Worm (Caenorhabditis elegans) whole organism, L4 larva: ENCODE data around the gene srh-102.
A peak's percentile ranks its signal among the peaks of the same experiment; 100 is the strongest.

Experiments
- D1046.2 ChIP-seq: fragments of 200-800 bp; sonication (Bioruptor generic); IDR thresholded peaks from 2 replicates; pipeline ENCODE4 v1.3.6; 2022; ENCODE audit warnings: missing genetic modification characterization, missing compliant biosample characterization
- F10B5.3 ChIP-seq: sonication (generic microtip); optimal IDR thresholded peaks from 2 replicates; lab custom pipeline; 2016; ENCODE audit warnings: mild to moderate bottlenecking, missing genetic modification characterization, missing compliant biosample characterization
- F26F4.8 ChIP-seq: fragments of 200-800 bp; sonication (Bioruptor generic); conservative IDR thresholded peaks from 2 replicates; pipeline ENCODE4 v1.3.6; 2022; ENCODE audit warnings: missing genetic modification characterization, missing compliant biosample characterization
- F37D6.2 ChIP-seq: sonication (generic microtip); optimal IDR thresholded peaks from 2 replicates; lab custom pipeline; 2016; ENCODE audit warnings: mild to moderate bottlenecking, missing genetic modification characterization, missing compliant biosample characterization
- T20F7.1 ChIP-seq: fragments of 200-800 bp; sonication (Bioruptor generic); optimal IDR thresholded peaks from 2 replicates; lab custom pipeline; 2018; ENCODE audit warnings: mild to moderate bottlenecking, missing genetic modification characterization, missing compliant biosample characterization
- T26A8.4 ChIP-seq: fragments of 200-800 bp; sonication (Bioruptor generic); IDR thresholded peaks from 2 replicates; pipeline ENCODE4 v1.3.6; 2022; ENCODE audit warnings: missing genetic modification characterization, missing compliant biosample characterization
- Y48G9A.11 ChIP-seq: fragments of 200-800 bp; sonication (Bioruptor generic); IDR thresholded peaks from 2 replicates; pipeline ENCODE4 v1.3.6; 2022; ENCODE audit warnings: missing genetic modification reagents, missing genetic modification characterization, missing compliant biosample characterization
- ZK337.2 ChIP-seq: fragments of 200-800 bp; sonication (Bioruptor generic); IDR thresholded peaks from 2 replicates; pipeline ENCODE4 v1.3.6; 2022; ENCODE audit warnings: missing genetic modification reagents, missing genetic modification characterization, missing compliant biosample characterization
- aha-1 ChIP-seq: fragments of 150-350 bp; peaks from one replicate; lab custom pipeline; 2014; ENCODE audit warnings: missing biosample characterization, missing genetic modification characterization
- ama-1 ChIP-seq: fragments of 150-350 bp; optimal IDR thresholded peaks from 2 replicates; lab custom pipeline; 2014; ENCODE audit warnings: inconsistent platforms, mixed read lengths
- arid-1 ChIP-seq: fragments of 200-800 bp; sonication (Bioruptor generic); conservative IDR thresholded peaks from 2 replicates; pipeline ENCODE4 v1.3.6; 2022; ENCODE audit warnings: missing genetic modification reagents, missing genetic modification characterization, missing compliant biosample characterization
- attf-4 ChIP-seq: sonication (generic microtip); optimal IDR thresholded peaks from 3 replicates; lab custom pipeline; 2017; ENCODE audit warnings: missing biosample characterization, missing genetic modification characterization
- ceh-44 ChIP-seq: fragments of 200-800 bp; sonication (Bioruptor generic); IDR thresholded peaks from 2 replicates; pipeline ENCODE4 v1.3.6; 2022; ENCODE audit warnings: missing genetic modification reagents, missing genetic modification characterization, missing compliant biosample characterization
- ceh-82 ChIP-seq: sonication (generic microtip); optimal IDR thresholded peaks from 2 replicates; lab custom pipeline; 2017; ENCODE audit warnings: missing biosample characterization, missing genetic modification characterization
- ctbp-1 ChIP-seq: fragments of 200-800 bp; sonication (Bioruptor generic); IDR thresholded peaks from 2 replicates; pipeline ENCODE4 v1.3.6; 2022; ENCODE audit warnings: missing genetic modification reagents, missing genetic modification characterization, missing compliant biosample characterization
- daf-16 ChIP-seq, 3 experiments: sonication (generic microtip); optimal IDR thresholded peaks; 2 replicates each; lab custom pipeline; 2016 to 2017; ENCODE audit warnings: missing genetic modification characterization in 3 of 3, missing genetic modification reagents in 3 of 3, mild to moderate bottlenecking in 2 of 3, missing compliant biosample characterization in 2 of 3, missing biosample characterization in 1 of 3, moderate library complexity in 1 of 3
- daf-8 ChIP-seq: fragments of 200-800 bp; sonication (Bioruptor generic); IDR thresholded peaks from 2 replicates; pipeline ENCODE4 v1.3.6; 2022; ENCODE audit warnings: missing genetic modification characterization, missing compliant biosample characterization
- dmd-8 ChIP-seq: fragments of 200-800 bp; sonication (Bioruptor generic); IDR thresholded peaks from 2 replicates; pipeline ENCODE4 v1.3.6; 2022; ENCODE audit warnings: missing genetic modification characterization, missing compliant biosample characterization
- egl-43 ChIP-seq: fragments of 200-800 bp; sonication (Bioruptor generic); IDR thresholded peaks from 2 replicates; pipeline ENCODE4 v1.3.6; 2022; ENCODE audit warnings: missing genetic modification reagents, missing genetic modification characterization, missing compliant biosample characterization
- fos-1 ChIP-seq: fragments of 150-350 bp; optimal IDR thresholded peaks from 2 replicates; lab custom pipeline; 2014; ENCODE audit warnings: missing biosample characterization, missing genetic modification characterization
- gei-8 ChIP-seq: fragments of 200-800 bp; sonication (Bioruptor generic); optimal IDR thresholded peaks from 2 replicates; lab custom pipeline; 2018; ENCODE audit warnings: mild to moderate bottlenecking, missing genetic modification characterization, missing compliant biosample characterization
- hlh-11 ChIP-seq: fragments of 200-800 bp; sonication (Bioruptor generic); optimal IDR thresholded peaks from 2 replicates; lab custom pipeline; 2018; ENCODE audit warnings: mild to moderate bottlenecking, missing genetic modification characterization, missing compliant biosample characterization
- hlh-30 ChIP-seq: sonication (generic microtip); optimal IDR thresholded peaks from 2 replicates; lab custom pipeline; 2017; ENCODE audit warnings: antibody characterized with exemption, mild to moderate bottlenecking, missing genetic modification characterization, missing compliant biosample characterization; ENCODE audit not compliant: insufficient read depth
- lim-7 ChIP-seq: fragments of 200-800 bp; sonication (Bioruptor generic); IDR thresholded peaks from 2 replicates; pipeline ENCODE4 v1.3.6; 2022; ENCODE audit warnings: missing genetic modification characterization, missing compliant biosample characterization
- lin-1 ChIP-seq: fragments of 200-800 bp; sonication (Bioruptor generic); IDR thresholded peaks from 2 replicates; pipeline ENCODE4 v1.3.6; 2022; ENCODE audit warnings: missing genetic modification reagents, missing genetic modification characterization, missing compliant biosample characterization
- lin-38 ChIP-seq: fragments of 200-800 bp; sonication (Bioruptor generic); IDR thresholded peaks from 2 replicates; pipeline ENCODE4 v1.3.6; 2022; ENCODE audit warnings: missing genetic modification reagents, missing genetic modification characterization, missing compliant biosample characterization
- lsy-2 ChIP-seq, 2 experiments: fragments of 150-350 bp in 1 of 2; sonication (generic microtip) in 1 of 2; optimal IDR thresholded peaks; 2 replicates each; lab custom pipeline; 2014 to 2017; ENCODE audit warnings: missing biosample characterization in 2 of 2, missing genetic modification characterization in 2 of 2
- mdt-29 ChIP-seq: fragments of 200-800 bp; sonication (Bioruptor generic); IDR thresholded peaks from 2 replicates; pipeline ENCODE4 v1.3.6; 2022; ENCODE audit warnings: missing genetic modification reagents, missing genetic modification characterization, missing compliant biosample characterization
- mxl-3 ChIP-seq: fragments of 200-800 bp; sonication (Bioruptor generic); optimal IDR thresholded peaks from 2 replicates; lab custom pipeline; 2018; ENCODE audit warnings: mild to moderate bottlenecking, missing genetic modification characterization, missing compliant biosample characterization
- nhr-28 ChIP-seq: fragments of 150-350 bp; optimal IDR thresholded peaks from 2 replicates; lab custom pipeline; 2014; ENCODE audit warnings: missing biosample characterization, missing genetic modification characterization
- nhr-41 ChIP-seq: fragments of 200-800 bp; sonication (Bioruptor generic); IDR thresholded peaks from 2 replicates; pipeline ENCODE4 v1.3.6; 2022; ENCODE audit warnings: missing genetic modification reagents, missing genetic modification characterization, missing compliant biosample characterization
- nhr-48 ChIP-seq: sonication (generic microtip); optimal IDR thresholded peaks from 2 replicates; lab custom pipeline; 2016; ENCODE audit warnings: mild to moderate bottlenecking, missing genetic modification characterization, missing compliant biosample characterization
- nhr-6 ChIP-seq: fragments of 150-350 bp; optimal IDR thresholded peaks from 2 replicates; lab custom pipeline; 2014; ENCODE audit warnings: missing biosample characterization, missing genetic modification characterization
- nhr-76 ChIP-seq: fragments of 150-350 bp; optimal IDR thresholded peaks from 2 replicates; lab custom pipeline; 2014; ENCODE audit warnings: missing biosample characterization, missing genetic modification characterization
- nhr-77 ChIP-seq: fragments of 150-350 bp; optimal IDR thresholded peaks from 2 replicates; lab custom pipeline; 2014; ENCODE audit warnings: missing biosample characterization, missing genetic modification characterization
- rbr-2 ChIP-seq: sonication (generic microtip); optimal IDR thresholded peaks from 2 replicates; lab custom pipeline; 2016; ENCODE audit warnings: missing genotype, missing genetic modification characterization, missing compliant biosample characterization
- saeg-2 ChIP-seq: fragments of 200-800 bp; sonication (Bioruptor generic); IDR thresholded peaks from 2 replicates; pipeline ENCODE4 v1.3.6; 2022; ENCODE audit warnings: missing genetic modification reagents, missing genetic modification characterization, missing compliant biosample characterization
- sdz-12 ChIP-seq: fragments of 200-800 bp; sonication (Bioruptor generic); optimal IDR thresholded peaks from 2 replicates; lab custom pipeline; 2018; ENCODE audit warnings: mild to moderate bottlenecking, missing genetic modification characterization, missing compliant biosample characterization
- skn-1 ChIP-seq: fragments of 150-350 bp; optimal IDR thresholded peaks from 2 replicates; lab custom pipeline; 2014; ENCODE audit warnings: missing biosample characterization, missing genetic modification characterization
- snpc-4 ChIP-seq: fragments of 150-350 bp; optimal IDR thresholded peaks from 2 replicates; lab custom pipeline; 2014; ENCODE audit warnings: missing biosample characterization, missing genetic modification characterization
- spr-3 ChIP-seq: fragments of 200-800 bp; sonication (Bioruptor generic); optimal IDR thresholded peaks from 2 replicates; lab custom pipeline; 2018; ENCODE audit warnings: mild to moderate bottlenecking, missing genetic modification characterization, missing compliant biosample characterization
- tag-97 ChIP-seq: fragments of 200-800 bp; sonication (Bioruptor generic); IDR thresholded peaks from 2 replicates; pipeline ENCODE4 v1.3.6; 2022; ENCODE audit warnings: missing genetic modification characterization, missing compliant biosample characterization

srh-102 gene

ce11 chrV:17170822-17171221 is 5.5 kb upstream of the srh-102 start, which contains the start of gene srw-51:
Gene srw-51, minus strand, starts transcription at chrV:17170922.
- TF ChIP-seq lin-38 (no peak), ama-1 (lab: Kevin White, UChicago) (no peak), dmd-8 (GFP tag; lab: Robert Waterston, UW) (no peak), F37D6.2 (tag; lab: Kevin White, UChicago) (no peak), hlh-11 (tag; lab: Kevin White, UChicago) (no peak), F26F4.8 (no peak), nhr-48 (tag; lab: Kevin White, UChicago) (no peak), fos-1 (tag; lab: Kevin White, UChicago) (no peak), lsy-2 (tag; optimal IDR thresholded peaks at IDR 0.05; lab: Kevin White, UChicago) (no peak), ceh-44 (GFP tag; lab: Robert Waterston, UW) (no peak)

- no peak for TF ChIP-seq D1046.2 (GFP tag; lab: Robert Waterston, UW)
- no peak for TF ChIP-seq gei-8 (GFP tag; lab: Kevin White, UChicago)
- TF ChIP-seq lin-1 (GFP tag; lab: Robert Waterston, UW) = no peak
- no peak for TF ChIP-seq spr-3 (GFP tag; lab: Kevin White, UChicago)
- no peak for TF ChIP-seq aha-1
- TF ChIP-seq ceh-82 (tag; lab: Kevin White, UChicago) = no peak
- TF ChIP-seq lim-7 (GFP tag; lab: Robert Waterston, UW) = no peak
- TF ChIP-seq nhr-6 (tag; lab: Kevin White, UChicago) = no peak
- no peak for TF ChIP-seq F10B5.3 (tag; lab: Kevin White, UChicago)
- no peak for TF ChIP-seq snpc-4 (tag; lab: Kevin White, UChicago)
- no peak for TF ChIP-seq F37D6.2 (tag; lab: Kevin White, UChicago)
- TF ChIP-seq skn-1 (tag; lab: Kevin White, UChicago) = no peak
- no peak for TF ChIP-seq ctbp-1 (GFP tag; lab: Robert Waterston, UW)
Observed at ce11 chrV:17167457-17167856, 2.1 kb upstream of the srh-102 start, which contains the start of gene srz-66. Gene srz-66, minus strand, starts transcription at chrV:17167557.

- TF ChIP-seq nhr-28 (peak; percentile 11), nhr-41 (GFP tag; lab: Robert Waterston, UW) (no peak)
Observed at ce11 chrV:17159430-17159924, 5.8 kb downstream of the srh-102 start, which contains the start of gene F40D4.12. Gene F40D4.12, plus strand, starts transcription at chrV:17159874.

ce11 chrV:17157154-17157553 is 8.2 kb downstream of the srh-102 start, which contains the start of gene F40D4.13:
Gene F40D4.13, minus strand, starts transcription at chrV:17157254.
- no peak for TF ChIP-seq aha-1
- TF ChIP-seq rbr-2 = no peak
- TF ChIP-seq nhr-48 (tag; lab: Kevin White, UChicago) = no peak
- no peak for TF ChIP-seq nhr-77 (tag; lab: Kevin White, UChicago)
- TF ChIP-seq nhr-76 = no peak
- TF ChIP-seq snpc-4 (tag; lab: Kevin White, UChicago) = no peak
- no peak for TF ChIP-seq daf-16 (GFP tag; optimal IDR thresholded peaks at IDR 0.05; lab: Kevin White, UChicago)
- no peak for TF ChIP-seq daf-16 (tag; optimal IDR thresholded peaks at IDR 0.05; lab: Kevin White, UChicago)
- no peak for TF ChIP-seq T26A8.4 (GFP tag; lab: Robert Waterston, UW)
- no peak for TF ChIP-seq ceh-82 (tag; lab: Kevin White, UChicago)
- TF ChIP-seq T20F7.1 = no peak
- TF ChIP-seq gei-8 (GFP tag; lab: Kevin White, UChicago) = no peak
- TF ChIP-seq ZK337.2 (GFP tag; lab: Robert Waterston, UW) = no peak

ce11 chrV:17155384-17155858 is 9.9 kb downstream of the srh-102 start, which contains the start of gene F40D4.17:
Gene F40D4.17, minus strand, starts transcription at chrV:17155434.
- TF ChIP-seq sdz-12 (GFP tag; lab: Kevin White, UChicago) (no peak), Y48G9A.11 (GFP tag; lab: Robert Waterston, UW) (no peak), hlh-30 (no peak), daf-16 (GFP tag; optimal IDR thresholded peaks at IDR 0.05; lab: Kevin White, UChicago) (no peak), daf-16 (tag; optimal IDR thresholded peaks at IDR 0.05; lab: Kevin White, UChicago) (no peak), aha-1 (no peak), attf-4 (tag; lab: Kevin White, UChicago) (no peak), mxl-3 (GFP tag; lab: Kevin White, UChicago) (no peak), saeg-2 (GFP tag; lab: Robert Waterston, UW) (no peak), egl-43 (GFP tag; lab: Robert Waterston, UW) (no peak), daf-8 (no peak), lin-38 (no peak), skn-1 (tag; lab: Kevin White, UChicago) (no peak), mdt-29 (GFP tag; lab: Robert Waterston, UW) (no peak), tag-97 (GFP tag; lab: Robert Waterston, UW) (no peak), arid-1 (GFP tag; lab: Robert Waterston, UW) (no peak)
